Fruit fly (Drosophila melanogaster) whole organism, prepupa: ENCODE results near the gene Men-b.

Source experiments
- CG10631 ChIP-seq: fragments of 200-800 bp; sonication (Bioruptor generic); optimal IDR thresholded peaks from 2 replicates; lab custom pipeline; 2016; ENCODE audit warnings: missing biosample characterization, missing genetic modification characterization
- CG10669 ChIP-seq: fragments of 200-800 bp; sonication (Bioruptor generic); optimal IDR thresholded peaks from 3 replicates; lab custom pipeline; 2018; ENCODE audit warnings: missing biosample characterization, mild to moderate bottlenecking, missing genetic modification characterization, moderate library complexity
- CG11294 ChIP-seq: fragments of 200-800 bp; sonication (Bioruptor generic); IDR thresholded peaks from 2 replicates; pipeline ENCODE4 v1.3.6; 2022; ENCODE audit warnings: missing biosample characterization, missing genetic modification characterization
- CG11762 ChIP-seq: fragments of 200-800 bp; sonication (Bioruptor generic); optimal IDR thresholded peaks from 3 replicates; lab custom pipeline; 2016; ENCODE audit warnings: missing biosample characterization, missing genetic modification characterization; ENCODE audit not compliant: insufficient read depth
- CG11902 ChIP-seq: fragments of 200-800 bp; sonication (Bioruptor generic); optimal IDR thresholded peaks from 3 replicates; lab custom pipeline; 2016; ENCODE audit warnings: missing biosample characterization, missing genetic modification characterization
- CG15336 ChIP-seq: fragments of 200-800 bp; sonication (Bioruptor generic); IDR thresholded peaks from 2 replicates; pipeline ENCODE4 v1.3.6; 2022; ENCODE audit warnings: missing biosample characterization, missing genetic modification characterization
- CG1621 ChIP-seq: fragments of 200-800 bp; sonication (Bioruptor generic); optimal IDR thresholded peaks from 3 replicates; lab custom pipeline; 2018; ENCODE audit warnings: missing biosample characterization, mild to moderate bottlenecking, missing genetic modification characterization
- CG16779 ChIP-seq: fragments of 200-800 bp; sonication (Bioruptor generic); optimal IDR thresholded peaks from 3 replicates; lab custom pipeline; 2017; ENCODE audit warnings: missing biosample characterization, mild to moderate bottlenecking, missing genetic modification characterization
- CG3032 ChIP-seq: fragments of 200-800 bp; optimal IDR thresholded peaks from 2 replicates; lab custom pipeline; 2019; ENCODE audit warnings: missing biosample characterization, mild to moderate bottlenecking, missing genetic modification characterization, moderate library complexity
- CG32006 ChIP-seq: fragments of 200-800 bp; sonication (Bioruptor generic); optimal IDR thresholded peaks from 3 replicates; lab custom pipeline; 2017; ENCODE audit warnings: missing biosample characterization, mild to moderate bottlenecking, missing genetic modification characterization
- CG34406 ChIP-seq: fragments of 200-800 bp; sonication (Bioruptor generic); optimal IDR thresholded peaks from 3 replicates; lab custom pipeline; 2016; ENCODE audit warnings: missing biosample characterization, missing genetic modification characterization
- CG3919 ChIP-seq: fragments of 200-800 bp; sonication (Bioruptor generic); optimal IDR thresholded peaks from 3 replicates; lab custom pipeline; 2016; ENCODE audit warnings: missing biosample characterization, missing genetic modification characterization
- CG6163 ChIP-seq: fragments of 200-800 bp; sonication (Bioruptor generic); IDR thresholded peaks from 3 replicates; pipeline ENCODE4 v1.3.6; 2022; ENCODE audit warnings: missing biosample characterization, missing genetic modification characterization
- CG6276 ChIP-seq: fragments of 200-800 bp; sonication (Bioruptor generic); optimal IDR thresholded peaks from 2 replicates; lab custom pipeline; 2017; ENCODE audit warnings: missing biosample characterization, mild to moderate bottlenecking, missing genetic modification characterization
- CG6792 ChIP-seq: fragments of 200-800 bp; sonication (Bioruptor generic); optimal IDR thresholded peaks from 3 replicates; lab custom pipeline; 2016; ENCODE audit warnings: missing biosample characterization, missing genetic modification characterization
- CG7368 ChIP-seq: fragments of 200-800 bp; sonication (Bioruptor generic); optimal IDR thresholded peaks from 3 replicates; lab custom pipeline; 2016; ENCODE audit warnings: missing biosample characterization, missing genetic modification characterization
- CG8119 ChIP-seq: fragments of 200-800 bp; sonication (Bioruptor generic); IDR thresholded peaks from 3 replicates; pipeline ENCODE4 v1.3.6; 2022; ENCODE audit warnings: missing biosample characterization, missing genetic modification characterization
- CG8319 ChIP-seq: fragments of 200-800 bp; sonication (Bioruptor generic); optimal IDR thresholded peaks from 3 replicates; lab custom pipeline; 2016; ENCODE audit warnings: missing biosample characterization, missing genetic modification characterization
- CG8632 ChIP-seq: fragments of 200-800 bp; sonication (Bioruptor generic); optimal IDR thresholded peaks from 3 replicates; lab custom pipeline; 2016; ENCODE audit warnings: missing biosample characterization, missing genetic modification characterization
- Eip75B ChIP-seq: fragments of 200-800 bp; sonication (Bioruptor generic); optimal IDR thresholded peaks from 3 replicates; lab custom pipeline; 2016; ENCODE audit warnings: missing biosample characterization, missing genetic modification characterization
- Eip78C ChIP-seq: fragments of 200-800 bp; sonication (Bioruptor generic); peaks from one replicate; lab custom pipeline; 2016; ENCODE audit warnings: missing biosample characterization, missing genetic modification characterization
- Ets21C ChIP-seq: fragments of 200-800 bp; sonication (Bioruptor generic); optimal IDR thresholded peaks from 3 replicates; lab custom pipeline; 2016; ENCODE audit warnings: missing biosample characterization, missing genetic modification characterization
- Ets96B ChIP-seq: fragments of 200-800 bp; optimal IDR thresholded peaks from 2 replicates; lab custom pipeline; 2019; ENCODE audit warnings: missing biosample characterization, mild to moderate bottlenecking, missing genetic modification characterization, moderate library complexity
- Hr38 ChIP-seq: sonication (Bioruptor generic); optimal IDR thresholded peaks from 2 replicates; lab custom pipeline; 2016; ENCODE audit warnings: missing biosample characterization, missing genetic modification characterization
- Hr4 ChIP-seq: fragments of 200-800 bp; sonication (Bioruptor generic); optimal IDR thresholded peaks from 3 replicates; lab custom pipeline; 2016; ENCODE audit warnings: missing biosample characterization, missing genetic modification characterization
- OdsH ChIP-seq: fragments of 200-800 bp; sonication (Bioruptor generic); optimal IDR thresholded peaks from 3 replicates; lab custom pipeline; 2016; ENCODE audit warnings: missing biosample characterization, missing genetic modification characterization
- Smox ChIP-seq: fragments of 200-800 bp; sonication (Bioruptor generic); optimal IDR thresholded peaks from 3 replicates; lab custom pipeline; 2016; ENCODE audit warnings: missing biosample characterization, missing genetic modification characterization
- Sox102F ChIP-seq: fragments of 200-800 bp; sonication (Bioruptor generic); optimal IDR thresholded peaks from 2 replicates; lab custom pipeline; 2016; ENCODE audit warnings: missing biosample characterization, mild to moderate bottlenecking, missing genetic modification characterization
- Sox14 ChIP-seq: fragments of 200-800 bp; sonication (Bioruptor generic); optimal IDR thresholded peaks from 3 replicates; lab custom pipeline; 2016; ENCODE audit warnings: missing biosample characterization, missing genetic modification characterization
- achi ChIP-seq: fragments of 200-800 bp; sonication (Bioruptor generic); optimal IDR thresholded peaks from 3 replicates; lab custom pipeline; 2016; ENCODE audit warnings: missing biosample characterization, missing genetic modification characterization
- acj6 ChIP-seq: fragments of 200-800 bp; sonication (Bioruptor generic); optimal IDR thresholded peaks from 3 replicates; lab custom pipeline; 2016; ENCODE audit warnings: missing biosample characterization, missing genetic modification characterization
- cyc ChIP-seq: fragments of 200-800 bp; sonication (Bioruptor generic); optimal IDR thresholded peaks from 3 replicates; lab custom pipeline; 2016; ENCODE audit warnings: missing biosample characterization, missing genetic modification characterization
- dac ChIP-seq: fragments of 200-800 bp; sonication (Bioruptor generic); optimal IDR thresholded peaks from 2 replicates; lab custom pipeline; 2017; ENCODE audit warnings: missing biosample characterization, mild to moderate bottlenecking, missing genetic modification characterization
- esn ChIP-seq: fragments of 200-800 bp; sonication (Bioruptor generic); optimal IDR thresholded peaks from 2 replicates; lab custom pipeline; 2016; ENCODE audit warnings: missing biosample characterization, mild to moderate bottlenecking, missing genetic modification characterization, moderate library complexity
- fd85E ChIP-seq: fragments of 200-800 bp; sonication (Bioruptor generic); optimal IDR thresholded peaks from 3 replicates; lab custom pipeline; 2016; ENCODE audit warnings: missing biosample characterization, missing genetic modification characterization
- fkh ChIP-seq: fragments of 200-800 bp; sonication (Bioruptor generic); optimal IDR thresholded peaks from 3 replicates; lab custom pipeline; 2017; ENCODE audit warnings: missing biosample characterization, mild to moderate bottlenecking, missing genetic modification characterization, moderate library complexity
- lz ChIP-seq: fragments of 200-800 bp; sonication (Bioruptor generic); optimal IDR thresholded peaks from 3 replicates; lab custom pipeline; 2016; ENCODE audit warnings: missing biosample characterization, missing genetic modification characterization
- net ChIP-seq: fragments of 200-800 bp; sonication (Bioruptor generic); optimal IDR thresholded peaks from 3 replicates; lab custom pipeline; 2016; ENCODE audit warnings: missing biosample characterization, missing genetic modification characterization
- pdm3 ChIP-seq: fragments of 200-800 bp; sonication (Bioruptor generic); optimal IDR thresholded peaks from 3 replicates; lab custom pipeline; 2016; ENCODE audit warnings: missing biosample characterization, missing genetic modification characterization
- spab ChIP-seq: fragments of 200-800 bp; sonication (Bioruptor generic); optimal IDR thresholded peaks from 2 replicates; lab custom pipeline; 2017; ENCODE audit warnings: missing biosample characterization, mild to moderate bottlenecking, missing genetic modification characterization, missing genetic modification reagents
- ss ChIP-seq, 2 experiments: fragments of 200-800 bp; sonication (Bioruptor generic); optimal IDR thresholded peaks; 2 replicates in 1 of 2; 3 replicates in 1 of 2; lab custom pipeline; 2017 to 2018; ENCODE audit warnings: mild to moderate bottlenecking in 2 of 2, missing biosample characterization in 2 of 2, missing genetic modification characterization in 2 of 2, moderate library complexity in 1 of 2
- svp ChIP-seq: fragments of 200-800 bp; sonication (Bioruptor generic); peaks from one replicate; lab custom pipeline; 2016; ENCODE audit warnings: missing biosample characterization, missing genetic modification characterization
- topi ChIP-seq: fragments of 200-800 bp; sonication (Bioruptor generic); optimal IDR thresholded peaks from 3 replicates; lab custom pipeline; 2016; ENCODE audit warnings: missing biosample characterization, missing genetic modification characterization
- vri ChIP-seq: fragments of 200-800 bp; sonication (Bioruptor generic); optimal IDR thresholded peaks from 3 replicates; lab custom pipeline; 2016; ENCODE audit warnings: missing biosample characterization, mild to moderate bottlenecking, missing genetic modification characterization

Gene Men-b

dm6 chr3R:27152129-27152968 lies 887 bp downstream of the Men-b start (continued):
- TF ChIP-seq lz (GFP tag; lab: Kevin White, UChicago) (peak; percentile 77), OdsH (GFP tag; lab: Kevin White, UChicago) (peak; percentile 40), Sox102F (GFP tag; lab: Kevin White, UChicago) (peak; percentile 86), Eip75B (GFP tag; lab: Kevin White, UChicago) (peak; percentile 56), CG3032 (peak; percentile 34), CG6792 (GFP tag; lab: Kevin White, UChicago) (peak; percentile 57), Hr4 (GFP tag; lab: Kevin White, UChicago) (peak; percentile 55), vri (GFP tag; lab: Kevin White, UChicago) (peak; percentile 79), CG10631 (GFP tag; lab: Kevin White, UChicago) (peak; percentile 62), CG15336 (GFP tag; lab: Robert Waterston, UW) (peak; percentile 55), esn (GFP tag; lab: Kevin White, UChicago) (peak; percentile 83), CG8632 (GFP tag; lab: Kevin White, UChicago) (peak; percentile 70), CG6276 (GFP tag; lab: Kevin White, UChicago) (peak; percentile 49), CG7368 (GFP tag; lab: Kevin White, UChicago) (no peak), CG16779 (no peak), ss (GFP tag; optimal IDR thresholded peaks at IDR 0.05; lab: Kevin White, UChicago) (no peak), achi (GFP tag; lab: Kevin White, UChicago) (peak; percentile 67), Hr38 (no peak), CG6163 (peak; percentile 44; the same call in 1 of the 3 replicates), CG34406 (peak; percentile 67), CG8119 (GFP tag; lab: Robert Waterston, UW) (0 out of 3 replicates have a peak, but pooled peaks have one; percentile 36), Sox14 (GFP tag; lab: Kevin White, UChicago) (peak; percentile 61), svp (GFP tag; lab: Kevin White, UChicago) (peak; percentile 95), topi (peak; percentile 78), CG11294 (GFP tag; lab: Robert Waterston, UW) (no peak), acj6 (peak; percentile 35)

DNA sequence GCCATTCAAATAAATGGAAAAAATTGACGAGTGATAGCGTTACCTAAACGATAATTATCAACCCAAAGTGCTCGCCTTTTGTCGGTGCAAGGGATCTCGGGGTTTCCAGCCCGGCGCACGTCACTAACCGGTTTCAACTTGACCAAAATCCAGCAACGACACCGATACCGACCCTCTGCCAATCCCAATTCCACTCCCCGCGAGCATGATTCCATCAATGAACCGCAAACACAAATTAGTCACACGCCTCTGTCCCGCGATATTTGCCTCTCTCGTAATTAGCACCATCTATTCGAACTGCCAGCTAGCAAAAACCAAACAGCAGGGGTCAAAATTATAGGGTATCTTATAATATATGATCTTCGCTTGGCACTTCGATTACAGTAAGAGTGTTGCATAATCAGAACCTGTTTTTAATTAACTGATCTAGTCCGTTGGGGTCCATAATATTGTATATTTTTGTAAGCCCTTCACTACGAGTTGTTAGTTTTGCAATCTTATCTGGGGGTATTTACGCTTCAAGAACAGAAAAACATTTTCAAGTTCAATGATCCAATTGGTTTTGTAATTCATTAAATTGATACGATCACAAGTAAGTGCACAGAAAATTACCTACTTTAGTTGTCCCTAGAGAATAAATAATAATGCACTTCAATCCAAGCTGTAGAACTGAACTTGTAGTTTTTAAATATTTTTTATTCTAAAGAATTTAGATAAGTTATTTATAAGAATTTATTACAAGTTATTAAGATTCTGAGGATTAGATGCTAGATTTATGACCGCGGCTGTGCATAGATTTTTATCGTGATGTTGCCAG lies 1.8 kb downstream of the Men-b start:
- TF ChIP-seq CG3032 (peak; percentile 46), Ets96B (peak; percentile 10), CG8632 (GFP tag; lab: Kevin White, UChicago) (peak; percentile 6), Ets21C (GFP tag; lab: Kevin White, UChicago) (no peak), OdsH (GFP tag; lab: Kevin White, UChicago) (peak; percentile 29), vri (GFP tag; lab: Kevin White, UChicago) (peak; percentile 35), Eip78C (GFP tag; lab: Kevin White, UChicago) (peak; percentile 13), fd85E (GFP tag; lab: Kevin White, UChicago) (no peak), CG10669 (GFP tag; lab: Kevin White, UChicago) (peak; percentile 24), Eip75B (GFP tag; lab: Kevin White, UChicago) (peak; percentile 7), Sox102F (GFP tag; lab: Kevin White, UChicago) (no peak), CG11762 (no peak), dac (GFP tag; lab: Kevin White, UChicago) (no peak), CG6276 (GFP tag; lab: Kevin White, UChicago) (peak; percentile 7), CG6163 (no peak), net (GFP tag; lab: Kevin White, UChicago) (peak; percentile 1), pdm3 (GFP tag; lab: Kevin White, UChicago) (peak; percentile 38), CG34406 (peak; percentile 38), esn (GFP tag; lab: Kevin White, UChicago) (peak; percentile 41), CG11902 (peak; percentile 0), Smox (GFP tag; lab: Kevin White, UChicago) (no peak), CG8119 (GFP tag; lab: Robert Waterston, UW) (peak; percentile 38; the same call in 1 of the 3 replicates), CG32006 (peak; percentile 70), cyc (GFP tag; lab: Kevin White, UChicago) (peak; percentile 17), CG1621 (tag; lab: Kevin White, UChicago) (no peak), Hr4 (GFP tag; lab: Kevin White, UChicago) (peak; percentile 42), svp (GFP tag; lab: Kevin White, UChicago) (peak; percentile 65), Sox14 (GFP tag; lab: Kevin White, UChicago) (peak; percentile 27), CG3919 (GFP tag; lab: Kevin White, UChicago) (peak; percentile 3), fkh (GFP tag; lab: Kevin White, UChicago) (peak; percentile 50), CG7368 (GFP tag; lab: Kevin White, UChicago) (no peak), CG11294 (GFP tag; lab: Robert Waterston, UW) (no peak), spab (peak; percentile 26), CG8319 (GFP tag; lab: Kevin White, UChicago) (no peak), acj6 (peak; percentile 20)
